Fruit fly (Drosophila melanogaster): ENCODE measurements around the gene Eh.

- TF ChIP-seq Sox102F (GFP tag; optimal IDR thresholded peaks at IDR 0.05) (no peak), Eip93F (GFP tag; optimal IDR thresholded peaks at IDR 0.05) (no peak), CG1621 (tag; optimal IDR thresholded peaks at IDR 0.05) (no peak), CG6792 (GFP tag; optimal IDR thresholded peaks at IDR 0.05) (no peak), net (GFP tag; optimal IDR thresholded peaks at IDR 0.05) (no peak), CG10669 (GFP tag; optimal IDR thresholded peaks at IDR 0.05) (no peak), Gug (GFP tag; IDR thresholded peaks at IDR 0.05) (no peak), fkh (GFP tag; optimal IDR thresholded peaks at IDR 0.05) (no peak)
Observed at dm6 chr3R:17420338-17420737, 28.3 kb downstream of the Eh start, which contains the start of gene CG42835.

Data from whole organism, prepupa.